Worm (Caenorhabditis elegans) whole organism, young adult: ENCODE data around the gene fbxa-112.
"Not testable (repeated sequence)": the region's sequence is repeated elsewhere in the genome, so short reads cannot be mapped to it uniquely, and the experiment has no call there.

ENCODE experiments used
- B0035.1 ChIP-seq: sonication (generic microtip); optimal IDR thresholded peaks from 2 replicates; lab custom pipeline; 2016; ENCODE audit warnings: missing genetic modification characterization, mild to moderate bottlenecking, missing compliant biosample characterization, missing genotype, missing genetic modification reagents
- B0261.1 ChIP-seq: sonication (generic microtip); optimal IDR thresholded peaks from 2 replicates; lab custom pipeline; 2016; ENCODE audit warnings: mild to moderate bottlenecking, missing genetic modification characterization, moderate library complexity, missing compliant biosample characterization
- D2030.7 ChIP-seq: fragments of 200-800 bp; sonication (Bioruptor generic); IDR thresholded peaks from 2 replicates; pipeline ENCODE4 v1.3.6; 2022; ENCODE audit warnings: missing genetic modification reagents, missing genetic modification characterization, missing compliant biosample characterization
- F57A8.1 ChIP-seq: fragments of 200-800 bp; sonication (Bioruptor generic); optimal IDR thresholded peaks from 2 replicates; lab custom pipeline; 2018; ENCODE audit warnings: mild to moderate bottlenecking, missing genetic modification characterization, moderate library complexity, missing compliant biosample characterization
- Y53F4B.3 ChIP-seq: fragments of 200-800 bp; sonication (Bioruptor generic); IDR thresholded peaks from 2 replicates; pipeline ENCODE4 v1.3.6; 2022; ENCODE audit warnings: missing genetic modification reagents, missing genetic modification characterization, missing compliant biosample characterization
- Y67H2A.10 ChIP-seq: fragments of 200-800 bp; sonication (Bioruptor generic); conservative IDR thresholded peaks from 2 replicates; pipeline ENCODE4 v1.3.6; 2022; ENCODE audit warnings: missing genetic modification reagents, missing genetic modification characterization, missing compliant biosample characterization
- Y95B8A.8 ChIP-seq: fragments of 200-800 bp; sonication (Bioruptor generic); IDR thresholded peaks from 2 replicates; pipeline ENCODE4 v1.3.6; 2022; ENCODE audit warnings: missing genetic modification reagents, missing genetic modification characterization, missing compliant biosample characterization
- ZK185.1 ChIP-seq: sonication (generic microtip); optimal IDR thresholded peaks from 2 replicates; lab custom pipeline; 2016; ENCODE audit warnings: mild to moderate bottlenecking, missing genetic modification characterization, missing compliant biosample characterization; ENCODE audit not compliant: poor library complexity, severe bottlenecking
- bed-1 ChIP-seq: fragments of 200-800 bp; sonication (Bioruptor generic); IDR thresholded peaks from 2 replicates; pipeline ENCODE4 v1.3.6; 2022; ENCODE audit warnings: missing genetic modification reagents, missing genetic modification characterization, missing compliant biosample characterization
- cebp-1 ChIP-seq, 2 experiments: fragments of 200-800 bp in 1 of 2; sonication (Bioruptor generic) in 1 of 2; sonication (generic microtip) in 1 of 2; IDR thresholded peaks in 1 of 2; optimal IDR thresholded peaks in 1 of 2; 2 replicates each; pipeline versions ENCODE4 v1.3.6 to Lab custom; 2017 to 2022; ENCODE audit warnings: missing compliant biosample characterization in 2 of 2, missing genetic modification characterization in 2 of 2, mild to moderate bottlenecking in 1 of 2, missing genetic modification reagents in 1 of 2, moderate library complexity in 1 of 2
- ceh-100 ChIP-seq: fragments of 200-800 bp; sonication (Bioruptor generic); IDR thresholded peaks from 2 replicates; pipeline ENCODE4 v1.3.6; 2022; ENCODE audit warnings: missing genetic modification reagents, missing genetic modification characterization, missing compliant biosample characterization
- ceh-58 ChIP-seq: fragments of 200-800 bp; sonication (Bioruptor generic); IDR thresholded peaks from 2 replicates; pipeline ENCODE4 v1.3.6; 2022; ENCODE audit warnings: missing genetic modification characterization, missing compliant biosample characterization
- ceh-91 ChIP-seq: fragments of 200-800 bp; sonication (Bioruptor generic); IDR thresholded peaks from 2 replicates; pipeline ENCODE4 v1.3.6; 2022; ENCODE audit warnings: missing genetic modification reagents, missing genetic modification characterization, missing compliant biosample characterization
- efl-1 ChIP-seq: fragments of 150-350 bp; optimal IDR thresholded peaks from 2 replicates; lab custom pipeline; 2014; ENCODE audit warnings: missing biosample characterization, missing genetic modification reagents, missing genetic modification characterization
- egrh-3 ChIP-seq: fragments of 200-800 bp; sonication (Bioruptor generic); IDR thresholded peaks from 2 replicates; pipeline ENCODE4 v1.3.6; 2022; ENCODE audit warnings: missing genetic modification reagents, missing genetic modification characterization, missing compliant biosample characterization
- ets-4 ChIP-seq: fragments of 200-800 bp; sonication (Bioruptor generic); optimal IDR thresholded peaks from 2 replicates; lab custom pipeline; 2018; ENCODE audit warnings: mild to moderate bottlenecking, missing genetic modification characterization, missing compliant biosample characterization
- fkh-3 ChIP-seq: sonication (generic microtip); optimal IDR thresholded peaks from 2 replicates; lab custom pipeline; 2016; ENCODE audit warnings: mild to moderate bottlenecking, missing genetic modification characterization, missing compliant biosample characterization
- lag-1 ChIP-seq: fragments of 200-800 bp; sonication (Bioruptor generic); IDR thresholded peaks from 2 replicates; pipeline ENCODE4 v1.3.6; 2022; ENCODE audit warnings: missing genetic modification reagents, missing genetic modification characterization, missing compliant biosample characterization
- let-607 ChIP-seq, 2 experiments: fragments of 200-800 bp in 1 of 2; sonication (Bioruptor generic) in 1 of 2; sonication (generic microtip) in 1 of 2; optimal IDR thresholded peaks; 2 replicates each; lab custom pipeline; 2016 to 2018; ENCODE audit warnings: mild to moderate bottlenecking in 2 of 2, missing compliant biosample characterization in 2 of 2, missing genetic modification characterization in 2 of 2, moderate library complexity in 2 of 2, missing genotype in 1 of 2
- lin-35 ChIP-seq, 3 experiments: fragments of 150-350 bp in 2 of 3; sonication (generic microtip) in 1 of 3; optimal IDR thresholded peaks; 2 replicates each; lab custom pipeline; 2014 to 2018; ENCODE audit warnings: missing biosample characterization in 3 of 3, missing genetic modification characterization in 3 of 3, missing genetic modification reagents in 3 of 3
- lin-40 ChIP-seq: sonication (generic microtip); optimal IDR thresholded peaks from 2 replicates; lab custom pipeline; 2016; ENCODE audit warnings: missing genetic modification characterization, mild to moderate bottlenecking, missing compliant biosample characterization, missing genotype, missing genetic modification reagents
- madf-3 ChIP-seq: fragments of 200-800 bp; sonication (Bioruptor generic); IDR thresholded peaks from 2 replicates; pipeline ENCODE4 v1.3.6; 2022; ENCODE audit warnings: missing genetic modification reagents, missing genetic modification characterization, missing compliant biosample characterization
- madf-6 ChIP-seq: fragments of 200-800 bp; sonication (Bioruptor generic); IDR thresholded peaks from 2 replicates; pipeline ENCODE4 v1.3.6; 2022; ENCODE audit warnings: missing genetic modification reagents, missing genetic modification characterization, missing compliant biosample characterization
- mcd-1 ChIP-seq: fragments of 200-800 bp; sonication (Bioruptor generic); IDR thresholded peaks from 2 replicates; pipeline ENCODE4 v1.3.6; 2022; ENCODE audit warnings: missing genetic modification reagents, missing genetic modification characterization, missing compliant biosample characterization
- mxl-1 ChIP-seq: sonication (generic microtip); optimal IDR thresholded peaks from 2 replicates; lab custom pipeline; 2016; ENCODE audit warnings: missing genetic modification characterization, missing compliant biosample characterization
- nfya-2 ChIP-seq: fragments of 200-800 bp; sonication (Bioruptor generic); IDR thresholded peaks from 2 replicates; pipeline ENCODE4 v1.3.6; 2022; ENCODE audit warnings: missing genetic modification reagents, missing genetic modification characterization, missing compliant biosample characterization
- pha-4 ChIP-seq: fragments of 150-350 bp; sonication (generic microtip); optimal IDR thresholded peaks from 2 replicates; lab custom pipeline; 2014; ENCODE audit warnings: missing biosample characterization, missing genetic modification reagents, missing genetic modification characterization
- rec-8 ChIP-seq, 2 experiments: sonication (generic microtip); optimal IDR thresholded peaks; 2 replicates each; lab custom pipeline; 2016; ENCODE audit warnings: mild to moderate bottlenecking in 2 of 2, missing genetic modification characterization in 2 of 2, missing genetic modification reagents in 2 of 2, missing genotype in 2 of 2, missing biosample characterization in 1 of 2, missing compliant biosample characterization in 1 of 2, moderate library complexity in 1 of 2
- repo-1 ChIP-seq: sonication (generic microtip); optimal IDR thresholded peaks from 2 replicates; lab custom pipeline; 2017; ENCODE audit warnings: mild to moderate bottlenecking, missing genetic modification characterization, missing compliant biosample characterization
- zfh-2 ChIP-seq: fragments of 200-800 bp; sonication (Bioruptor generic); conservative IDR thresholded peaks from 2 replicates; pipeline ENCODE4 v1.3.6; 2022; ENCODE audit warnings: missing genetic modification reagents, missing genetic modification characterization, missing compliant biosample characterization
- ztf-28 ChIP-seq: fragments of 200-800 bp; sonication (Bioruptor generic); IDR thresholded peaks from 2 replicates; pipeline ENCODE4 v1.3.6; 2022; ENCODE audit warnings: missing genetic modification reagents, missing genetic modification characterization, missing compliant biosample characterization

Gene fbxa-112

ce11 chrV:16948011-16948410 lies at the start of gene fbxa-112:
Gene fbxa-112 (minus strand): TSS chrV:16948111.
- not testable (repeated sequence) for TF ChIP-seq nfya-2; bed-1 (GFP tag; lab: Robert Waterston, UW); ztf-28 (GFP tag; lab: Robert Waterston, UW)
- TF ChIP-seq, all 124 proteins: peak for 0; not testable (repeated sequence) for 124

- TF ChIP-seq zfh-2 (GFP tag; lab: Robert Waterston, UW), result peak; percentile 67
- TF ChIP-seq F57A8.1 (GFP tag; lab: Kevin White, UChicago), result no peak
- TF ChIP-seq, all 124 proteins: peak for 1
These were observed 44.5 kb upstream of the fbxa-112 start for ce11 chrV:16992383-16992782.

ce11 chrV:16991734-16992133 lies 43.8 kb upstream of the fbxa-112 start, which contains the start of gene srz-95:
Gene srz-95 (plus strand): TSS chrV:16992034.
- TF ChIP-seq madf-6 (GFP tag; lab: Robert Waterston, UW), result no peak
- no peak for TF ChIP-seq egrh-3
- TF ChIP-seq lin-40 (tag; lab: Kevin White, UChicago), result no peak
- TF ChIP-seq let-607 (tag; optimal IDR thresholded peaks at IDR 0.05; lab: Kevin White, UChicago), result no peak
- TF ChIP-seq mcd-1, result no peak
- TF ChIP-seq ceh-58 (GFP tag; lab: Robert Waterston, UW), result no peak
- no peak for TF ChIP-seq ceh-91

ce11 chrV:16988614-16989013 lies 40.7 kb upstream of the fbxa-112 start, which contains the start of gene Y102A5C.27:
Gene Y102A5C.27 (minus strand): TSS chrV:16988714.
- TF ChIP-seq Y67H2A.10 (GFP tag; lab: Robert Waterston, UW), result no peak
- TF ChIP-seq mxl-1, result no peak
- no peak for TF ChIP-seq B0035.1 (tag; lab: Kevin White, UChicago)
- no peak for TF ChIP-seq madf-3 (GFP tag; lab: Robert Waterston, UW)
- TF ChIP-seq lag-1, result no peak
- no peak for TF ChIP-seq ZK185.1 (tag; lab: Kevin White, UChicago)
- no peak for TF ChIP-seq ceh-100 (GFP tag; lab: Robert Waterston, UW)
- no peak for TF ChIP-seq fkh-3 (tag; lab: Kevin White, UChicago)
- TF ChIP-seq cebp-1 (GFP tag; IDR thresholded peaks at IDR 0.05; lab: Robert Waterston, UW), result no peak
- no peak for TF ChIP-seq cebp-1 (tag; optimal IDR thresholded peaks at IDR 0.05; lab: Kevin White, UChicago)

- TF ChIP-seq repo-1 (tag; lab: Kevin White, UChicago) (no peak), efl-1 (no peak), B0261.1 (tag; lab: Kevin White, UChicago) (no peak), Y53F4B.3 (no peak), ets-4 (GFP tag; lab: Kevin White, UChicago) (no peak)
These were observed 39.9 kb upstream of the fbxa-112 start for ce11 chrV:16987783-16988182.

- no peak for TF ChIP-seq rec-8 (tag; optimal IDR thresholded peaks at IDR 0.05; lab: Kevin White, UChicago)
- no peak for TF ChIP-seq lin-35 (GFP tag; optimal IDR thresholded peaks at IDR 0.05; lab: Kevin White, UChicago)
- no peak for TF ChIP-seq D2030.7 (GFP tag; lab: Robert Waterston, UW)
- TF ChIP-seq lag-1, result no peak
- TF ChIP-seq pha-4, result no peak
- no peak for TF ChIP-seq Y95B8A.8 (GFP tag; lab: Robert Waterston, UW)
- no peak for TF ChIP-seq B0261.1 (tag; lab: Kevin White, UChicago)
These were observed 39.1 kb upstream of the fbxa-112 start, which contains the start of gene Y102A5C.40 for ce11 chrV:16987035-16987434. Gene Y102A5C.40 (minus strand): TSS chrV:16987135.
